Fruit fly (Drosophila melanogaster) Kc167 (cell line): ENCODE results near the gene CG13315.

Experiments used
- Myc ChIP-seq: fragments of >200 bp; optimal IDR thresholded peaks from 2 replicates; lab custom pipeline; 2017; ENCODE audit warnings: missing external identifiers
- h ChIP-seq: fragments of >200 bp; optimal IDR thresholded peaks from 3 replicates; lab custom pipeline; 2018; ENCODE audit warnings: missing external identifiers
- psq ChIP-seq: fragments of >200 bp; optimal IDR thresholded peaks from 2 replicates; lab custom pipeline; 2017; ENCODE audit warnings: missing external identifiers
- ttk ChIP-seq: sonication (Bioruptor generic); optimal IDR thresholded peaks from 2 replicates; lab custom pipeline; 2017; ENCODE audit warnings: missing external identifiers

dm6 chr3L:9066509-9067021 lies 30.1 kb upstream of the CG13315 start:
- TF ChIP-seq Myc (no peak), h (lab: Kevin White, UChicago) (no peak), ttk (lab: Kevin White, UChicago) (no peak), psq (lab: Kevin White, UChicago) (no peak)
